Worm (Caenorhabditis elegans) whole organism, late embryonic: ENCODE data around the gene Y54G2A.38.

Experiments
- C08G9.2 ChIP-seq: sonication (generic microtip); optimal IDR thresholded peaks from 2 replicates; lab custom pipeline; 2016; ENCODE audit warnings: mild to moderate bottlenecking, missing genetic modification characterization, moderate library complexity, missing compliant biosample characterization
- C38D4.7 ChIP-seq: fragments of 200-800 bp; sonication (Bioruptor generic); optimal IDR thresholded peaks from 2 replicates; lab custom pipeline; 2018; ENCODE audit warnings: mild to moderate bottlenecking, missing genetic modification characterization, moderate library complexity, missing compliant biosample characterization
- F13H6.1 ChIP-seq: sonication (generic microtip); optimal IDR thresholded peaks from 2 replicates; lab custom pipeline; 2016; ENCODE audit warnings: missing genetic modification characterization, missing compliant biosample characterization
- K02D7.2 ChIP-seq: sonication (generic microtip); optimal IDR thresholded peaks from 2 replicates; lab custom pipeline; 2017; ENCODE audit warnings: mild to moderate bottlenecking, missing genetic modification characterization, missing compliant biosample characterization
- Y22D7AL.16 ChIP-seq: sonication (generic microtip); optimal IDR thresholded peaks from 2 replicates; lab custom pipeline; 2016; ENCODE audit warnings: missing genetic modification characterization, missing compliant biosample characterization
- ahr-1 ChIP-seq: sonication (generic microtip); optimal IDR thresholded peaks from 2 replicates; lab custom pipeline; 2016; ENCODE audit warnings: missing genetic modification characterization, missing compliant biosample characterization
- ama-1 ChIP-seq: fragments of 150-350 bp; optimal IDR thresholded peaks from 2 replicates; lab custom pipeline; 2014
- ceh-19 ChIP-seq: fragments of 200-800 bp; sonication (Bioruptor generic); optimal IDR thresholded peaks from 2 replicates; lab custom pipeline; 2018; ENCODE audit warnings: mild to moderate bottlenecking, missing genetic modification characterization, missing compliant biosample characterization
- ceh-30 ChIP-seq: fragments of 150-350 bp; optimal IDR thresholded peaks from 2 replicates; lab custom pipeline; 2014; ENCODE audit warnings: missing biosample characterization, missing genetic modification characterization
- ceh-31 ChIP-seq: sonication (generic microtip); optimal IDR thresholded peaks from 2 replicates; lab custom pipeline; 2016; ENCODE audit warnings: missing genetic modification characterization, missing compliant biosample characterization
- ceh-34 ChIP-seq: sonication (generic microtip); optimal IDR thresholded peaks from 2 replicates; lab custom pipeline; 2016; ENCODE audit warnings: mild to moderate bottlenecking, missing genetic modification characterization, missing compliant biosample characterization
- ceh-45 ChIP-seq: fragments of 200-800 bp; sonication (Bioruptor generic); IDR thresholded peaks from 2 replicates; pipeline ENCODE4 v1.3.6; 2022; ENCODE audit warnings: missing genetic modification reagents, missing genetic modification characterization, missing compliant biosample characterization
- ceh-48 ChIP-seq: sonication (generic microtip); optimal IDR thresholded peaks from 2 replicates; lab custom pipeline; 2016; ENCODE audit warnings: missing genetic modification characterization, inconsistent platforms, missing compliant biosample characterization
- ceh-6 ChIP-seq: fragments of 200-800 bp; sonication (Bioruptor generic); optimal IDR thresholded peaks from 2 replicates; lab custom pipeline; 2018; ENCODE audit warnings: mild to moderate bottlenecking, missing genetic modification characterization, missing compliant biosample characterization
- ceh-9 ChIP-seq: sonication (generic microtip); optimal IDR thresholded peaks from 2 replicates; lab custom pipeline; 2016; ENCODE audit warnings: mild to moderate bottlenecking, missing genetic modification characterization, inconsistent platforms, missing compliant biosample characterization
- che-1 ChIP-seq: sonication (generic microtip); optimal IDR thresholded peaks from 2 replicates; lab custom pipeline; 2016; ENCODE audit warnings: mild to moderate bottlenecking, missing genetic modification characterization, missing compliant biosample characterization
- dmd-4 ChIP-seq: sonication (generic microtip); optimal IDR thresholded peaks from 2 replicates; lab custom pipeline; 2016; ENCODE audit warnings: borderline replicate concordance, missing genetic modification characterization, missing compliant biosample characterization
- elt-2 ChIP-seq: sonication (generic microtip); optimal IDR thresholded peaks from 2 replicates; lab custom pipeline; 2016; ENCODE audit warnings: missing genetic modification reagents, missing genetic modification characterization, missing compliant biosample characterization
- elt-4 ChIP-seq: sonication (generic microtip); optimal IDR thresholded peaks from 2 replicates; lab custom pipeline; 2016; ENCODE audit warnings: missing genetic modification characterization, missing compliant biosample characterization
- ets-4 ChIP-seq: sonication (generic microtip); optimal IDR thresholded peaks from 2 replicates; lab custom pipeline; 2016; ENCODE audit warnings: missing genetic modification characterization, missing compliant biosample characterization
- eyg-1 ChIP-seq: sonication (generic microtip); optimal IDR thresholded peaks from 2 replicates; lab custom pipeline; 2016; ENCODE audit warnings: missing genotype, missing genetic modification characterization, missing compliant biosample characterization
- fkh-6 ChIP-seq: sonication (generic microtip); optimal IDR thresholded peaks from 2 replicates; lab custom pipeline; 2016; ENCODE audit warnings: missing genetic modification characterization, missing compliant biosample characterization
- gmeb-2 ChIP-seq: sonication (generic microtip); optimal IDR thresholded peaks from 2 replicates; lab custom pipeline; 2016; ENCODE audit warnings: missing genetic modification characterization, inconsistent platforms, missing compliant biosample characterization
- hlh-13 ChIP-seq: fragments of 200-800 bp; sonication (Bioruptor generic); optimal IDR thresholded peaks from 2 replicates; lab custom pipeline; 2018; ENCODE audit warnings: mild to moderate bottlenecking, missing genetic modification characterization, missing compliant biosample characterization
- lim-6 ChIP-seq: sonication (generic microtip); optimal IDR thresholded peaks from 2 replicates; lab custom pipeline; 2016; ENCODE audit warnings: missing genetic modification characterization, missing compliant biosample characterization
- lin-11 ChIP-seq: fragments of 200-800 bp; sonication (Bioruptor generic); optimal IDR thresholded peaks from 2 replicates; lab custom pipeline; 2018; ENCODE audit warnings: mild to moderate bottlenecking, missing genetic modification characterization, missing compliant biosample characterization
- madf-2 ChIP-seq: sonication (generic microtip); optimal IDR thresholded peaks from 2 replicates; lab custom pipeline; 2017; ENCODE audit warnings: missing genetic modification characterization, missing compliant biosample characterization
- mec-3 ChIP-seq: sonication (generic microtip); optimal IDR thresholded peaks from 2 replicates; lab custom pipeline; 2016; ENCODE audit warnings: borderline replicate concordance, missing genetic modification characterization, missing compliant biosample characterization
- nfya-1 ChIP-seq: sonication (generic microtip); optimal IDR thresholded peaks from 2 replicates; lab custom pipeline; 2017; ENCODE audit warnings: missing genetic modification characterization, mild to moderate bottlenecking, missing compliant biosample characterization, antibody characterized with exemption, moderate library complexity
- nhr-11 ChIP-seq: fragments of 150-350 bp; optimal IDR thresholded peaks from 2 replicates; lab custom pipeline; 2014; ENCODE audit warnings: missing biosample characterization, missing genetic modification characterization
- nhr-232 ChIP-seq: sonication (generic microtip); optimal IDR thresholded peaks from 2 replicates; lab custom pipeline; 2016; ENCODE audit warnings: missing genetic modification characterization, missing compliant biosample characterization
- npax-4 ChIP-seq: sonication (generic microtip); optimal IDR thresholded peaks from 2 replicates; lab custom pipeline; 2016; ENCODE audit warnings: missing genetic modification characterization, missing compliant biosample characterization
- pag-3 ChIP-seq: sonication (generic microtip); optimal IDR thresholded peaks from 2 replicates; lab custom pipeline; 2016; ENCODE audit warnings: missing compliant biosample characterization, missing genetic modification characterization, borderline replicate concordance
- pat-9 ChIP-seq: fragments of 200-800 bp; sonication (Bioruptor generic); optimal IDR thresholded peaks from 2 replicates; lab custom pipeline; 2018; ENCODE audit warnings: mild to moderate bottlenecking, missing genetic modification characterization, moderate library complexity, missing compliant biosample characterization
- pax-1 ChIP-seq: fragments of 150-350 bp; optimal IDR thresholded peaks from 2 replicates; lab custom pipeline; 2014; ENCODE audit warnings: missing biosample characterization, missing genetic modification characterization
- pha-4 ChIP-seq: fragments of 150-350 bp; optimal IDR thresholded peaks from 2 replicates; lab custom pipeline; 2018; ENCODE audit warnings: missing biosample characterization, missing genetic modification reagents, missing genetic modification characterization
- pqm-1 ChIP-seq: sonication (generic microtip); optimal IDR thresholded peaks from 2 replicates; lab custom pipeline; 2016; ENCODE audit warnings: missing genetic modification characterization, missing compliant biosample characterization
- pros-1 ChIP-seq: fragments of 150-350 bp; optimal IDR thresholded peaks from 2 replicates; lab custom pipeline; 2014; ENCODE audit warnings: missing biosample characterization, missing genetic modification reagents, missing genetic modification characterization
- rnt-1 ChIP-seq: sonication (generic microtip); optimal IDR thresholded peaks from 2 replicates; lab custom pipeline; 2016; ENCODE audit warnings: missing genetic modification characterization, missing compliant biosample characterization
- sdc-2 ChIP-seq: sonication (generic microtip); optimal IDR thresholded peaks from 2 replicates; lab custom pipeline; 2016; ENCODE audit warnings: missing genotype, missing genetic modification characterization, missing compliant biosample characterization
- sox-2 ChIP-seq: fragments of 200-800 bp; sonication (Bioruptor generic); IDR thresholded peaks from 2 replicates; pipeline ENCODE4 v1.3.6; 2022; ENCODE audit warnings: missing genetic modification reagents, missing genetic modification characterization, missing compliant biosample characterization
- tbx-2 ChIP-seq: sonication (generic microtip); optimal IDR thresholded peaks from 2 replicates; lab custom pipeline; 2016; ENCODE audit warnings: missing genetic modification characterization, missing compliant biosample characterization
- ttx-3 ChIP-seq: sonication (generic microtip); optimal IDR thresholded peaks from 2 replicates; lab custom pipeline; 2016; ENCODE audit warnings: missing genetic modification reagents, missing genetic modification characterization, missing compliant biosample characterization
- unc-3 ChIP-seq, 2 experiments: fragments of 200-800 bp in 1 of 2; sonication (Bioruptor generic) in 1 of 2; sonication (generic microtip) in 1 of 2; conservative IDR thresholded peaks in 1 of 2; optimal IDR thresholded peaks in 1 of 2; 2 replicates each; pipeline versions ENCODE4 v1.3.6 to Lab custom; 2016 to 2022; ENCODE audit warnings: missing compliant biosample characterization in 2 of 2, missing genetic modification characterization in 2 of 2, missing genetic modification reagents in 1 of 2
- unc-55 ChIP-seq: sonication (generic microtip); optimal IDR thresholded peaks from 2 replicates; lab custom pipeline; 2017; ENCODE audit warnings: missing biosample characterization, missing genetic modification reagents, missing genetic modification characterization
- unc-86 ChIP-seq: sonication (generic microtip); optimal IDR thresholded peaks from 2 replicates; lab custom pipeline; 2016; ENCODE audit warnings: missing genetic modification characterization, missing compliant biosample characterization
- zip-5 ChIP-seq: sonication (generic microtip); optimal IDR thresholded peaks from 2 replicates; lab custom pipeline; 2016; ENCODE audit warnings: missing genetic modification characterization, missing compliant biosample characterization
- ztf-16 ChIP-seq: sonication (generic microtip); optimal IDR thresholded peaks from 2 replicates; lab custom pipeline; 2017; ENCODE audit warnings: missing genetic modification characterization, missing compliant biosample characterization

Y54G2A.38 gene

ce11 chrIV:2802193-2802592 lies 42.9 kb downstream of the Y54G2A.38 start (continued):
- TF ChIP-seq F13H6.1 (tag; lab: Kevin White, UChicago) (no peak), ceh-9 (tag; lab: Kevin White, UChicago) (no peak), ceh-19 (GFP tag; lab: Kevin White, UChicago) (no peak), C08G9.2 (tag; lab: Kevin White, UChicago) (peak; percentile 46), gmeb-2 (tag; lab: Kevin White, UChicago) (peak; percentile 14), mec-3 (no peak), C38D4.7 (GFP tag; lab: Kevin White, UChicago) (peak; percentile 32), ceh-45 (GFP tag; lab: Robert Waterston, UW) (no peak), tbx-2 (tag; lab: Kevin White, UChicago) (peak; percentile 7), ttx-3 (tag; lab: Kevin White, UChicago) (no peak), ets-4 (tag; lab: Kevin White, UChicago) (no peak)
- TF ChIP-seq, all 69 proteins: peak for 7

ce11 chrIV:2803652-2804051 lies 44.4 kb downstream of the Y54G2A.38 start, which contains the start of gene Y54G2A.32:
Y54G2A.32 (plus strand) TSS chrIV:2803952.
- TF ChIP-seq sox-2 (GFP tag; lab: Robert Waterston, UW) (no peak), ceh-30 (no peak), elt-4 (tag; lab: Kevin White, UChicago) (no peak), npax-4 (tag; lab: Kevin White, UChicago) (no peak)

- no peak for TF ChIP-seq pha-4 (tag; lab: Kevin White, UChicago)
- no peak for TF ChIP-seq ceh-19 (GFP tag; lab: Kevin White, UChicago)
- TF ChIP-seq ceh-31 (tag; lab: Kevin White, UChicago) = no peak
- no peak for TF ChIP-seq unc-3 (GFP tag; conservative IDR thresholded peaks at IDR 0.05; lab: Robert Waterston, UW)
- no peak for TF ChIP-seq unc-3 (tag; optimal IDR thresholded peaks at IDR 0.05; lab: Kevin White, UChicago)
- TF ChIP-seq ttx-3 (tag; lab: Kevin White, UChicago) = peak; percentile 37
- peak; percentile 88 for TF ChIP-seq elt-2 (tag; lab: Kevin White, UChicago)
- peak; percentile 6 for TF ChIP-seq madf-2
- TF ChIP-seq tbx-2 (tag; lab: Kevin White, UChicago) = peak; percentile 44
- TF ChIP-seq F13H6.1 (tag; lab: Kevin White, UChicago) = no peak
- no peak for TF ChIP-seq eyg-1 (tag; lab: Kevin White, UChicago)
- no peak for TF ChIP-seq mec-3
- peak; percentile 46 for TF ChIP-seq K02D7.2
- TF ChIP-seq ceh-48 (tag; lab: Kevin White, UChicago) = no peak
- TF ChIP-seq Y22D7AL.16 (tag; lab: Kevin White, UChicago) = peak; percentile 49
- TF ChIP-seq unc-86 (tag; lab: Kevin White, UChicago) = peak; percentile 51
- peak; percentile 31 for TF ChIP-seq che-1 (tag; lab: Kevin White, UChicago)
- TF ChIP-seq C38D4.7 (GFP tag; lab: Kevin White, UChicago) = peak; percentile 41
- TF ChIP-seq unc-55 (GFP tag; lab: Kevin White, UChicago) = no peak
- no peak for TF ChIP-seq pax-1 (tag; lab: Kevin White, UChicago)
- TF ChIP-seq C08G9.2 (tag; lab: Kevin White, UChicago) = no peak
- TF ChIP-seq pag-3 (tag; lab: Kevin White, UChicago) = no peak
- TF ChIP-seq ztf-16 = peak; percentile 43
- peak; percentile 39 for TF ChIP-seq pat-9 (tag; lab: Kevin White, UChicago)
- TF ChIP-seq nhr-232 (tag; lab: Kevin White, UChicago) = peak; percentile 47
- TF ChIP-seq ahr-1 (tag; lab: Kevin White, UChicago) = peak; percentile 10
- no peak for TF ChIP-seq fkh-6 (tag; lab: Kevin White, UChicago)
- TF ChIP-seq sdc-2 = peak; percentile 66
- TF ChIP-seq nfya-1 (tag; lab: Kevin White, UChicago) = no peak
- TF ChIP-seq zip-5 (tag; lab: Kevin White, UChicago) = no peak
- TF ChIP-seq pros-1 (tag; lab: Kevin White, UChicago) = no peak
- peak; percentile 6 for TF ChIP-seq ceh-34
- TF ChIP-seq ceh-30 = no peak
- no peak for TF ChIP-seq rnt-1 (tag; lab: Kevin White, UChicago)
- TF ChIP-seq dmd-4 = no peak
- no peak for TF ChIP-seq nhr-11 (tag; lab: Kevin White, UChicago)
- TF ChIP-seq hlh-13 (GFP tag; lab: Kevin White, UChicago) = no peak
- TF ChIP-seq pqm-1 (tag; lab: Kevin White, UChicago) = peak; percentile 43
- no peak for TF ChIP-seq lim-6 (tag; lab: Kevin White, UChicago)
- peak; percentile 23 for TF ChIP-seq ceh-6 (GFP tag; lab: Kevin White, UChicago)
- no peak for TF ChIP-seq ama-1 (lab: Kevin White, UChicago)
- TF ChIP-seq lin-11 = no peak
- no peak for TF ChIP-seq sox-2 (GFP tag; lab: Robert Waterston, UW)
These were observed 46.3 kb downstream of the Y54G2A.38 start, which contains the start of gene Y54G2A.45 for ce11 chrIV:2805525-2805924. Y54G2A.45 (plus strand) TSS chrIV:2805857.
